Worm (Caenorhabditis elegans) whole organism, L2 larva: ENCODE measurements around the gene F54C9.11.

Source experiments
- lin-13 ChIP-seq: fragments of 150-350 bp; optimal IDR thresholded peaks from 2 replicates; lab custom pipeline; 2014; ENCODE audit warnings: missing biosample characterization, missing genetic modification reagents, missing genetic modification characterization
- nhr-10 ChIP-seq: sonication (generic microtip); optimal IDR thresholded peaks from 2 replicates; lab custom pipeline; 2017; ENCODE audit warnings: missing biosample characterization, missing genetic modification characterization
- nhr-237 ChIP-seq: fragments of 150-350 bp; optimal IDR thresholded peaks from 2 replicates; lab custom pipeline; 2014; ENCODE audit warnings: missing biosample characterization, missing genetic modification characterization
- nhr-25 ChIP-seq: fragments of 150-350 bp; sonication (generic microtip); optimal IDR thresholded peaks from 3 replicates; lab custom pipeline; 2014; ENCODE audit warnings: missing biosample characterization, missing genetic modification characterization

DNA sequence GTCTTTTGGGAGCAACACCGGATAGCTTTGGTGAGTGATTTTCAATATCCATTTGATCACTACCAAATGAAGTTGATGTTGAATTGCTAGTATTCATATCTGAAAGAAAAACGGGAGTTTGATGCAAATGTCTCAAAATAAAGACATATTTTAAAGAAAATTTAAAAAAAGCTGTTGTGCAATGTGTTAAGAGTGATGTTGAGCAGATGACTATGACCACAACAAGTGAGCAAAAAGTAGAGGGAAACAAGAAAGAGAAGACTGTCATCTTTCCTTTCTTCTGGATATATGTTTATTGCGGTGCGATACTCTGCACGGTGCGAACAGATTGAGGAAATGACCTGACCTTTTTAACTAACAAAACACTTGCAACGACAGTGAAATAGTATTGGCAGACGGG lies 38.5 kb upstream of the F54C9.11 start, which contains the start of gene T22C8.4:
- TF ChIP-seq nhr-237 (tag; lab: Kevin White, UChicago) (no peak), nhr-25 (tag; lab: Kevin White, UChicago) (no peak), nhr-10 (tag; lab: Kevin White, UChicago) (no peak), lin-13 (GFP tag; lab: Kevin White, UChicago) (no peak)
